Worm (Caenorhabditis elegans) whole organism, early embryonic: ENCODE data around the gene T03F6.6.

Source experiments
- B0310.2 ChIP-seq: sonication (generic microtip); optimal IDR thresholded peaks from 2 replicates; lab custom pipeline; 2016; ENCODE audit warnings: mild to moderate bottlenecking, missing genetic modification characterization, missing compliant biosample characterization
- F13C5.2 ChIP-seq: sonication (generic microtip); optimal IDR thresholded peaks from 2 replicates; lab custom pipeline; 2017; ENCODE audit warnings: mild to moderate bottlenecking, missing genetic modification characterization, inconsistent platforms, missing compliant biosample characterization
- aly-1 ChIP-seq: sonication (generic microtip); optimal IDR thresholded peaks from 2 replicates; lab custom pipeline; 2016; ENCODE audit warnings: missing genetic modification characterization, missing compliant biosample characterization
- ama-1 ChIP-seq: fragments of 150-350 bp; optimal IDR thresholded peaks from 2 replicates; lab custom pipeline; 2014
- ceh-36 ChIP-seq: sonication (generic microtip); optimal IDR thresholded peaks from 2 replicates; lab custom pipeline; 2016; ENCODE audit warnings: missing genetic modification characterization, inconsistent platforms, missing compliant biosample characterization
- ets-7 ChIP-seq: sonication (generic microtip); optimal IDR thresholded peaks from 2 replicates; lab custom pipeline; 2016; ENCODE audit warnings: missing genotype, missing genetic modification characterization, missing compliant biosample characterization
- hmbx-1 ChIP-seq: sonication (generic microtip); optimal IDR thresholded peaks from 2 replicates; lab custom pipeline; 2016; ENCODE audit warnings: mild to moderate bottlenecking, missing genetic modification characterization, missing compliant biosample characterization
- hmg-4 ChIP-seq: fragments of 200-800 bp; sonication (Bioruptor generic); optimal IDR thresholded peaks from 2 replicates; lab custom pipeline; 2018; ENCODE audit warnings: mild to moderate bottlenecking, missing genetic modification characterization, missing compliant biosample characterization
- hnd-1 ChIP-seq: sonication (generic microtip); optimal IDR thresholded peaks from 2 replicates; lab custom pipeline; 2016; ENCODE audit warnings: missing genetic modification characterization, missing compliant biosample characterization
- tbx-11 ChIP-seq: fragments of 200-800 bp; sonication (Bioruptor generic); IDR thresholded peaks from 2 replicates; pipeline ENCODE4 v1.3.6; 2022; ENCODE audit warnings: missing genetic modification characterization, missing compliant biosample characterization

DNA sequence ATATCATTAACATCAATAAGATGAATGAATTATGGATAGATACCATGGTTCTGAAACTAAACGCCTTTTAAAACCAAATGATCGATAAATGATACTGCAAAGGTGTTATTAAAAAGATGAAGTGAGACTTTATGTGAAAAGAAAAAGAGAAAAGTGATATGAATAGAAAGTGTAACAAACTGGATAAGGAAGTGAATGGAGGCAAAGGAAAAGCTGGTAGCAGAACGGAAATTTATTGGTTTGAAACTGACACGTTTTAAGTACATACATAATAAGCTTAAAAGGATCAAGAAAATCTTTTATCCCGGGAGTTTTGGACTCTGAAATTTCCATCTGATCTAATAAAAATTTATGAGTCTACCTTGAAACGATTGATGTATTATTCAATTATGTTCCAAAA lies 49.6 kb upstream of the T03F6.6 start, which contains the start of gene bli-5:
- no peak for TF ChIP-seq ama-1 (lab: Kevin White, UChicago)
- TF ChIP-seq tbx-11, result no peak
- no peak for TF ChIP-seq ets-7 (tag; lab: Kevin White, UChicago)
- TF ChIP-seq hmg-4, result no peak
- no peak for TF ChIP-seq B0310.2 (tag; lab: Kevin White, UChicago)
- TF ChIP-seq F13C5.2, result no peak
- no peak for TF ChIP-seq hnd-1 (tag; lab: Kevin White, UChicago)
- TF ChIP-seq ceh-36 (tag; lab: Kevin White, UChicago), result no peak
- TF ChIP-seq aly-1 (tag; lab: Kevin White, UChicago), result no peak
- no peak for TF ChIP-seq hmbx-1 (tag; lab: Kevin White, UChicago)
